Worm (Caenorhabditis elegans): ENCODE results near the gene pnp-1.
A peak's percentile ranks its signal among the peaks of the same experiment; 100 is the strongest.

Gene pnp-1

DNA sequence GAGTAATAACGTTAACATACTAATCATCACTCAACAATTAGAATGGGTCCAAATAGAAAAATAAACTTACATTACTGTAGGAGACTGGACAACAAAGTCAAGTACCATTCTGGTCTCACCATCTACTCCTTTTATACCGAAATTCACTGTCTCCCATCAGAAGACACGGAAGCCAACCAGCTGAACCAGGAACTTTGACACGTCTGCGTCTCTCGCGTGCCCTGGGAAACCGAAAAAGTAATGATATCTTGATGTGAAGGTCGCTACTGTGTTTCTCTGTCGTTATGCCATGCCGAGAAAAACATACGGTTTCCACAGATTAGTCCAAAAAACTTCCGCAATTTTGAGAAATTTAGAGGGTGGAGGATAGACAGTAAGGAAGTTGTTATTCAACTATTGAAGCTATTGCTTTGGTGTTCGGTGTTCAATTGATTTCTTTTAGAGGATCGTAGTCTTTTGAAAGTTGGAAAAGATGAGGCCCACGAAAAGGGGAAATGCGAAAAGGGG, 28.5 kb upstream of the pnp-1 start, which contains the start of gene col-101:
TSS of gene col-101 (minus strand) at position 457 of the 507 bp plus-strand sequence.
- no peak for TF ChIP-seq tbx-9 (tag; optimal IDR thresholded peaks at IDR 0.05; ENCODE audit: borderline replicate concordance)
- TF ChIP-seq D2030.7 (GFP tag; IDR thresholded peaks at IDR 0.05): no peak
- no peak for TF ChIP-seq akir-1 (GFP tag; optimal IDR thresholded peaks at IDR 0.05)
- TF ChIP-seq lir-1 (GFP tag; conservative IDR thresholded peaks at IDR 0.05): no peak
- TF ChIP-seq hlh-26 (GFP tag; conservative IDR thresholded peaks at IDR 0.05): no peak
- no peak for TF ChIP-seq ceh-58 (GFP tag; IDR thresholded peaks at IDR 0.05)
- no peak for TF ChIP-seq repo-1 (tag; optimal IDR thresholded peaks at IDR 0.05)
- TF ChIP-seq mel-28 (tag; optimal IDR thresholded peaks at IDR 0.05; ENCODE audit: borderline replicate concordance): no peak
- TF ChIP-seq madf-6 (GFP tag; IDR thresholded peaks at IDR 0.05): no peak
- no peak for TF ChIP-seq let-607 (tag; optimal IDR thresholded peaks at IDR 0.05)
- TF ChIP-seq lag-1 (GFP tag; IDR thresholded peaks at IDR 0.05): no peak
- no peak for TF ChIP-seq hsf-1 (GFP tag; IDR thresholded peaks at IDR 0.05)

DNA sequence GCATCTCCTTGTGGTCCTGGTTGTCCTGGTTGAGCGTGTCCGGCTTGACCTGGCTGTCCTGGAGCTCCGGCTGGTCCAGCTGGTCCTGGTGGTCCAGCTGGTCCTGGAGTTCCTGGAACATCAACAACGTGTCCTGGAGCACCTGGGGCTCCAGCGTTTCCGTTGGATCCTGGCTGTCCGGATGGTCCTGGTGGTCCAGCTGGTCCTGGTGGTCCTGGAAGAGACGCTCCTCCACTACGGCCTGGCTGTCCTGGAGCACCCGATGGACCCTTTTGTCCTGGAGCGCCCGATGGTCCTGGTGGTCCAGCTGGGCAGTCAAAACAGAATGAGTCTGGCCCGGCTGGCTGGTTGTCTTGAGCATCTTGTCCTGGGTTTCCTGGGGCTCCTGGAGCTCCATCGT, 27.5 kb upstream of the pnp-1 start:
- TF ChIP-seq snpc-4 (GFP tag; optimal IDR thresholded peaks at IDR 0.05): no peak
- no peak for TF ChIP-seq snpc-4 (tag; optimal IDR thresholded peaks at IDR 0.05)
- TF ChIP-seq lin-54 (GFP tag; optimal IDR thresholded peaks at IDR 0.05): no peak
- TF ChIP-seq egrh-3 (GFP tag; IDR thresholded peaks at IDR 0.05): peak; percentile 87
- TF ChIP-seq zfh-2 (GFP tag; conservative IDR thresholded peaks at IDR 0.05): peak; percentile 94
- no peak for TF ChIP-seq lsy-27 (tag; optimal IDR thresholded peaks at IDR 0.05; ENCODE audit: borderline replicate concordance, insufficient read depth)
- TF ChIP-seq B0336.3 (GFP tag; IDR thresholded peaks at IDR 0.05): no peak
- no peak for TF ChIP-seq rec-8 (tag; optimal IDR thresholded peaks at IDR 0.05)
- no peak for TF ChIP-seq F39B2.1 (GFP tag; IDR thresholded peaks at IDR 0.05)
- no peak for TF ChIP-seq ztf-3 (GFP tag; optimal IDR thresholded peaks at IDR 0.05)
- TF ChIP-seq unc-130 (GFP tag; optimal IDR thresholded peaks at IDR 0.05): no peak

ce11 chrIV:324759-325158, 26.7 kb upstream of the pnp-1 start, which contains the start of gene drl-1:
TSS of gene drl-1 (plus strand) at chrIV:325059.
- TF ChIP-seq B0019.2 (GFP tag; conservative IDR thresholded peaks at IDR 0.05) (no peak), nfyb-1 (GFP tag; IDR thresholded peaks at IDR 0.05) (no peak), snpc-1.1 (tag; optimal IDR thresholded peaks at IDR 0.05; ENCODE audit: insufficient read depth) (no peak), F49E8.2 (tag; optimal IDR thresholded peaks at IDR 0.05; ENCODE audit: insufficient read depth) (no peak), lin-40 (tag; optimal IDR thresholded peaks at IDR 0.05) (no peak), cebp-1 (GFP tag; IDR thresholded peaks at IDR 0.05) (no peak), cebp-1 (tag; optimal IDR thresholded peaks at IDR 0.05) (no peak), C17E4.6 (GFP tag; IDR thresholded peaks at IDR 0.05) (no peak), hmg-1.2 (GFP tag; IDR thresholded peaks at IDR 0.05) (no peak), snpc-1.3 (tag; optimal IDR thresholded peaks at IDR 0.05; ENCODE audit: insufficient read depth) (no peak), egl-44 (GFP tag; IDR thresholded peaks at IDR 0.05) (no peak), F55B11.4 (tag; optimal IDR thresholded peaks at IDR 0.05; ENCODE audit: borderline replicate concordance, insufficient read depth) (no peak), nhr-27 (tag; optimal IDR thresholded peaks at IDR 0.05) (no peak), pha-4 (tag; optimal IDR thresholded peaks at IDR 0.05) (no peak), Y79H2A.3 (GFP tag; conservative IDR thresholded peaks at IDR 0.05) (no peak), sea-2 (GFP tag; IDR thresholded peaks at IDR 0.05) (no peak), F37B4.10 (GFP tag; IDR thresholded peaks at IDR 0.05) (no peak), unc-130 (GFP tag; optimal IDR thresholded peaks at IDR 0.05) (no peak)

All from whole organism, young adult.